Worm (Caenorhabditis elegans) whole organism, L1 larva: ENCODE measurements around the gene mltn-6.

Source experiments
- C16A3.4 ChIP-seq: fragments of 150-350 bp; optimal IDR thresholded peaks from 2 replicates; lab custom pipeline; 2014; ENCODE audit warnings: missing biosample characterization, missing genetic modification characterization
- Y116A8C.19 ChIP-seq: sonication (generic microtip); optimal IDR thresholded peaks from 2 replicates; lab custom pipeline; 2016; ENCODE audit warnings: missing compliant biosample characterization, missing genetic modification characterization, borderline replicate concordance
- aly-2 ChIP-seq: fragments of 150-350 bp; optimal IDR thresholded peaks from 2 replicates; lab custom pipeline; 2014; ENCODE audit warnings: missing biosample characterization, missing genetic modification characterization
- ama-1 ChIP-seq: fragments of 150-350 bp; optimal IDR thresholded peaks from 2 replicates; lab custom pipeline; 2014
- ceh-63 ChIP-seq: fragments of 200-800 bp; sonication (Bioruptor generic); optimal IDR thresholded peaks from 2 replicates; lab custom pipeline; 2018; ENCODE audit warnings: mild to moderate bottlenecking, missing genetic modification characterization, missing compliant biosample characterization
- ceh-82 ChIP-seq, 3 experiments: fragments of 150-350 bp in 1 of 3; sonication (generic microtip) in 2 of 3; optimal IDR thresholded peaks; 2 replicates each; lab custom pipeline; 2014 to 2017; ENCODE audit warnings: missing biosample characterization in 3 of 3, missing genetic modification characterization in 3 of 3
- ceh-90 ChIP-seq: sonication (generic microtip); optimal IDR thresholded peaks from 2 replicates; lab custom pipeline; 2016; ENCODE audit warnings: missing genetic modification characterization, missing compliant biosample characterization
- dpl-1 ChIP-seq, 3 experiments: fragments of 150-350 bp in 2 of 3; sonication (generic microtip) in 1 of 3; optimal IDR thresholded peaks; 2 replicates each; lab custom pipeline; 2014 to 2017; ENCODE audit warnings: missing biosample characterization in 3 of 3, missing genetic modification characterization in 3 of 3, missing genetic modification reagents in 3 of 3
- efl-1 ChIP-seq, 4 experiments: fragments of 150-350 bp; optimal IDR thresholded peaks in 3 of 4; peaks in 1 of 4; 1 replicate in 1 of 4; 2 replicates in 3 of 4; lab custom pipeline; 2014; ENCODE audit warnings: missing biosample characterization in 2 of 4, missing genetic modification characterization in 2 of 4, missing genetic modification reagents in 2 of 4
- efl-3 ChIP-seq: fragments of 200-800 bp; sonication (Bioruptor generic); optimal IDR thresholded peaks from 2 replicates; lab custom pipeline; 2018; ENCODE audit warnings: mild to moderate bottlenecking, missing genetic modification characterization, missing compliant biosample characterization
- egl-13 ChIP-seq: sonication (generic microtip); optimal IDR thresholded peaks from 2 replicates; lab custom pipeline; 2016; ENCODE audit warnings: missing genotype, missing genetic modification reagents, missing genetic modification characterization, missing compliant biosample characterization
- egl-27 ChIP-seq, 2 experiments: fragments of 150-350 bp in 1 of 2; sonication (generic microtip); optimal IDR thresholded peaks; 3 replicates each; lab custom pipeline; 2017 to 2018; ENCODE audit warnings: missing biosample characterization in 2 of 2, missing genetic modification characterization in 2 of 2, missing genetic modification reagents in 2 of 2
- elt-3 ChIP-seq, 6 experiments: fragments of 150-350 bp in 1 of 6; sonication (generic microtip); optimal IDR thresholded peaks; 2 replicates each; lab custom pipeline; 2017 to 2018; ENCODE audit warnings: missing biosample characterization in 6 of 6, missing genetic modification characterization in 6 of 6, inconsistent platforms in 1 of 6
- fkh-4 ChIP-seq: sonication (generic microtip); optimal IDR thresholded peaks from 2 replicates; lab custom pipeline; 2016; ENCODE audit warnings: missing compliant biosample characterization, missing genetic modification characterization, borderline replicate concordance
- fkh-8 ChIP-seq: sonication (generic microtip); optimal IDR thresholded peaks from 2 replicates; lab custom pipeline; 2016; ENCODE audit warnings: mild to moderate bottlenecking, missing genetic modification characterization, missing compliant biosample characterization
- hlh-17 ChIP-seq: fragments of 200-800 bp; sonication (Bioruptor generic); optimal IDR thresholded peaks from 2 replicates; lab custom pipeline; 2018; ENCODE audit warnings: missing genetic modification characterization, mild to moderate bottlenecking, missing compliant biosample characterization, moderate library complexity, borderline replicate concordance
- hlh-4 ChIP-seq: sonication (generic microtip); optimal IDR thresholded peaks from 2 replicates; lab custom pipeline; 2016; ENCODE audit warnings: mild to moderate bottlenecking, missing genetic modification characterization, missing compliant biosample characterization
- jun-1 ChIP-seq: fragments of 150-350 bp; optimal IDR thresholded peaks from 2 replicates; lab custom pipeline; 2014; ENCODE audit warnings: missing biosample characterization, missing genetic modification reagents, missing genetic modification characterization
- lin-15B ChIP-seq: fragments of 150-350 bp; sonication (generic microtip); optimal IDR thresholded peaks from 3 replicates; lab custom pipeline; 2014; ENCODE audit warnings: missing biosample characterization, missing genetic modification characterization
- lin-39 ChIP-seq: fragments of 150-350 bp; optimal IDR thresholded peaks from 2 replicates; lab custom pipeline; 2014; ENCODE audit warnings: missing biosample characterization, missing genetic modification reagents, missing genetic modification characterization
- lir-3 ChIP-seq: sonication (generic microtip); optimal IDR thresholded peaks from 2 replicates; lab custom pipeline; 2016; ENCODE audit warnings: mild to moderate bottlenecking, missing genetic modification characterization, moderate library complexity, missing compliant biosample characterization; ENCODE audit not compliant: poor library complexity
- mab-9 ChIP-seq: fragments of 200-800 bp; sonication (Bioruptor generic); IDR thresholded peaks from 2 replicates; pipeline ENCODE4 v1.3.6; 2022; ENCODE audit warnings: missing genetic modification reagents, missing genetic modification characterization, missing compliant biosample characterization
- mdl-1 ChIP-seq, 2 experiments: fragments of 150-350 bp; optimal IDR thresholded peaks; 2 replicates each; lab custom pipeline; 2014 to 2017; ENCODE audit warnings: missing biosample characterization in 2 of 2, missing genetic modification characterization in 2 of 2, inconsistent platforms in 1 of 2
- mef-2 ChIP-seq: fragments of 150-350 bp; optimal IDR thresholded peaks from 2 replicates; lab custom pipeline; 2014; ENCODE audit warnings: missing biosample characterization, missing genetic modification characterization
- nhr-12 ChIP-seq: sonication (generic microtip); optimal IDR thresholded peaks from 2 replicates; lab custom pipeline; 2017; ENCODE audit warnings: missing biosample characterization, missing genetic modification characterization
- nhr-19 ChIP-seq: fragments of 200-800 bp; sonication (Bioruptor generic); conservative IDR thresholded peaks from 2 replicates; pipeline ENCODE4 v1.3.6; 2022; ENCODE audit warnings: missing genetic modification characterization, missing compliant biosample characterization
- nhr-20 ChIP-seq: sonication (generic microtip); optimal IDR thresholded peaks from 2 replicates; lab custom pipeline; 2016; ENCODE audit warnings: mild to moderate bottlenecking, missing genetic modification characterization, missing compliant biosample characterization
- nhr-28 ChIP-seq: fragments of 150-350 bp; optimal IDR thresholded peaks from 2 replicates; lab custom pipeline; 2014; ENCODE audit warnings: missing biosample characterization, missing genetic modification characterization
- nhr-71 ChIP-seq: sonication (generic microtip); optimal IDR thresholded peaks from 2 replicates; lab custom pipeline; 2016; ENCODE audit warnings: mild to moderate bottlenecking, missing genetic modification characterization, moderate library complexity, missing compliant biosample characterization
- nhr-76 ChIP-seq: sonication (generic microtip); optimal IDR thresholded peaks from 2 replicates; lab custom pipeline; 2017; ENCODE audit warnings: missing biosample characterization, missing genetic modification characterization
- nhr-77 ChIP-seq: fragments of 150-350 bp; optimal IDR thresholded peaks from 2 replicates; lab custom pipeline; 2014; ENCODE audit warnings: missing biosample characterization, missing genetic modification characterization
- nhr-84 ChIP-seq: sonication (generic microtip); optimal IDR thresholded peaks from 2 replicates; lab custom pipeline; 2017; ENCODE audit warnings: missing biosample characterization, missing genetic modification characterization
- nhr-90 ChIP-seq: sonication (generic microtip); optimal IDR thresholded peaks from 2 replicates; lab custom pipeline; 2016; ENCODE audit warnings: mild to moderate bottlenecking, missing genetic modification characterization, missing compliant biosample characterization; ENCODE audit not compliant: poor library complexity
- pax-3 ChIP-seq: fragments of 200-800 bp; sonication (Bioruptor generic); optimal IDR thresholded peaks from 2 replicates; lab custom pipeline; 2018; ENCODE audit warnings: mild to moderate bottlenecking, missing genetic modification characterization, moderate library complexity, missing compliant biosample characterization
- skn-1 ChIP-seq: fragments of 150-350 bp; optimal IDR thresholded peaks from 2 replicates; lab custom pipeline; 2014; ENCODE audit warnings: missing biosample characterization, missing genetic modification characterization
- sox-4 ChIP-seq: sonication (generic microtip); optimal IDR thresholded peaks from 2 replicates; lab custom pipeline; 2016; ENCODE audit warnings: missing genetic modification characterization, missing compliant biosample characterization
- unc-130 ChIP-seq: fragments of 150-350 bp; optimal IDR thresholded peaks from 2 replicates; lab custom pipeline; 2017; ENCODE audit warnings: missing biosample characterization, missing genetic modification characterization, inconsistent platforms
- unc-30 ChIP-seq: sonication (generic microtip); optimal IDR thresholded peaks from 2 replicates; lab custom pipeline; 2017; ENCODE audit warnings: missing biosample characterization, missing genetic modification characterization
- unc-62 ChIP-seq: fragments of 150-350 bp; optimal IDR thresholded peaks from 2 replicates; lab custom pipeline; 2014; ENCODE audit warnings: missing biosample characterization, missing genetic modification reagents, missing genetic modification characterization
- vab-15 ChIP-seq: sonication (generic microtip); optimal IDR thresholded peaks from 2 replicates; lab custom pipeline; 2017; ENCODE audit warnings: missing genotype, mild to moderate bottlenecking, missing genetic modification characterization, missing compliant biosample characterization
- zip-4 ChIP-seq: fragments of 200-800 bp; sonication (Bioruptor generic); optimal IDR thresholded peaks from 2 replicates; lab custom pipeline; 2018; ENCODE audit warnings: mild to moderate bottlenecking, missing genetic modification characterization, moderate library complexity, missing compliant biosample characterization
- ztf-11 ChIP-seq, 2 experiments: sonication (generic microtip); optimal IDR thresholded peaks; 2 replicates each; lab custom pipeline; 2016 to 2017; ENCODE audit warnings: missing genetic modification characterization in 2 of 2, missing biosample characterization in 1 of 2, missing compliant biosample characterization in 1 of 2
- ztf-4 ChIP-seq: fragments of 150-350 bp; optimal IDR thresholded peaks from 2 replicates; lab custom pipeline; 2014; ENCODE audit warnings: missing biosample characterization, missing genetic modification characterization

mltn-6 gene

ce11 chrV:381227-381950 lies 16.6 kb downstream of the mltn-6 start, which contains the start of gene ZK6.8 (continued):
- TF ChIP-seq elt-3 (tag; optimal IDR thresholded peaks at IDR 0.05; lab: Kevin White, UChicago) (peak; percentile 78 to 99 (median 84)), nhr-28 (tag; lab: Kevin White, UChicago) (no peak), jun-1 (tag; lab: Kevin White, UChicago) (peak; percentile 38), nhr-84 (no peak), vab-15 (tag; lab: Kevin White, UChicago) (peak; percentile 57), unc-62 (GFP tag; lab: Kevin White, UChicago) (no peak), lin-39 (tag; lab: Kevin White, UChicago) (no peak), mef-2 (tag; lab: Kevin White, UChicago) (no peak), ceh-90 (tag; lab: Kevin White, UChicago) (no peak), ceh-82 (tag; optimal IDR thresholded peaks at IDR 0.05; lab: Kevin White, UChicago) (no peak), egl-13 (tag; lab: Kevin White, UChicago) (no peak), unc-130 (tag; lab: Kevin White, UChicago) (peak; percentile 72), nhr-77 (tag; lab: Kevin White, UChicago) (no peak), egl-27 (tag; optimal IDR thresholded peaks at IDR 0.05; lab: Kevin White, UChicago) (no peak), C16A3.4 (tag; lab: Kevin White, UChicago) (peak; percentile 11), nhr-12 (tag; lab: Kevin White, UChicago) (no peak), zip-4 (no peak), nhr-71 (tag; lab: Kevin White, UChicago) (peak; percentile 79), sox-4 (no peak), nhr-19 (GFP tag; lab: Robert Waterston, UW) (peak; percentile 79), pax-3 (no peak), skn-1 (peak; percentile 20), mab-9 (GFP tag; lab: Robert Waterston, UW) (no peak), unc-30 (tag; lab: Kevin White, UChicago) (no peak), nhr-90 (peak; percentile 79), ztf-11 (tag; optimal IDR thresholded peaks at IDR 0.05; lab: Kevin White, UChicago) (no peak), ceh-63 (GFP tag; lab: Kevin White, UChicago) (no peak), dpl-1 (GFP tag; optimal IDR thresholded peaks at IDR 0.05; lab: Kevin White, UChicago) (peak in 1 of 3 experiments; percentile 23), nhr-76 (tag; lab: Kevin White, UChicago) (no peak), nhr-20 (tag; lab: Kevin White, UChicago) (peak; percentile 90), Y116A8C.19 (tag; lab: Kevin White, UChicago) (no peak), ztf-4 (tag; lab: Kevin White, UChicago) (no peak), efl-3 (no peak), efl-1 (optimal IDR thresholded peaks at IDR 0.05; lab: Kevin White, UChicago) (no peak), efl-1 (GFP tag; optimal IDR thresholded peaks at IDR 0.05 in 1 of 2; lab: Kevin White, UChicago) (peak in 1 of 2 experiments; percentile 86), lin-15B (tag; lab: Kevin White, UChicago) (no peak), hlh-17 (GFP tag; lab: Kevin White, UChicago) (no peak), lir-3 (tag; lab: Kevin White, UChicago) (no peak), hlh-4 (no peak), mdl-1 (tag; optimal IDR thresholded peaks at IDR 0.05; lab: Kevin White, UChicago) (peak in 1 of 2 experiments; percentile 77), fkh-8 (tag; lab: Kevin White, UChicago) (no peak), fkh-4 (tag; lab: Kevin White, UChicago) (no peak), aly-2 (tag; lab: Kevin White, UChicago) (no peak), ama-1 (no peak)
- TF ChIP-seq, all 84 proteins: peak for 22
